Fruit fly (Drosophila melanogaster) whole organism, embryonic: Measurements from ENCODE around the gene CG13024.

ENCODE experiments used
- Atf6 ChIP-seq: fragments of 200-800 bp; sonication (Bioruptor generic); IDR thresholded peaks from 2 replicates; pipeline ENCODE4 v1.3.6; 2022; ENCODE audit warnings: missing biosample characterization, missing genetic modification characterization
- BtbVII ChIP-seq: fragments of 200-800 bp; sonication (Bioruptor generic); optimal IDR thresholded peaks from 3 replicates; lab custom pipeline; 2017; ENCODE audit warnings: missing biosample characterization, mild to moderate bottlenecking, missing genetic modification characterization
- Bteb2 ChIP-seq: fragments of 200-800 bp; sonication (Bioruptor generic); optimal IDR thresholded peaks from 2 replicates; lab custom pipeline; 2016; ENCODE audit warnings: missing biosample characterization, missing genetic modification characterization
- CG10209 ChIP-seq: fragments of 200-800 bp; sonication (Bioruptor generic); optimal IDR thresholded peaks from 3 replicates; lab custom pipeline; 2017; ENCODE audit warnings: missing biosample characterization, mild to moderate bottlenecking, missing genetic modification characterization, missing genetic modification reagents
- CG11456 ChIP-seq: fragments of 200-800 bp; sonication (Bioruptor generic); IDR thresholded peaks from 3 replicates; pipeline ENCODE4 v1.3.6; 2022; ENCODE audit warnings: missing biosample characterization, missing genetic modification characterization
- CG12236 ChIP-seq: fragments of 200-800 bp; sonication (Bioruptor generic); optimal IDR thresholded peaks from 2 replicates; lab custom pipeline; 2016; ENCODE audit warnings: missing biosample characterization, missing genetic modification characterization
- CG14860 ChIP-seq: fragments of 200-800 bp; sonication (Bioruptor generic); IDR thresholded peaks from 3 replicates; pipeline ENCODE4 v1.3.6; 2022; ENCODE audit warnings: missing biosample characterization, missing genetic modification characterization; ENCODE audit not compliant: partially characterized antibody
- CG15073 ChIP-seq: fragments of 200-800 bp; sonication (Bioruptor generic); optimal IDR thresholded peaks from 2 replicates; lab custom pipeline; 2016; ENCODE audit warnings: missing biosample characterization, missing genetic modification characterization
- CG15269 ChIP-seq: fragments of 200-800 bp; sonication (Bioruptor generic); optimal IDR thresholded peaks from 2 replicates; lab custom pipeline; 2018; ENCODE audit warnings: missing biosample characterization, mild to moderate bottlenecking, missing genetic modification characterization, moderate library complexity
- CG30403 ChIP-seq: fragments of 200-800 bp; sonication (Bioruptor generic); optimal IDR thresholded peaks from 3 replicates; lab custom pipeline; 2016; ENCODE audit warnings: missing biosample characterization, missing genetic modification characterization
- CG3838 ChIP-seq: fragments of 200-800 bp; sonication (Bioruptor generic); optimal IDR thresholded peaks from 3 replicates; lab custom pipeline; 2016; ENCODE audit warnings: missing biosample characterization, missing genetic modification characterization
- CG4404 ChIP-seq: fragments of 200-800 bp; sonication (Bioruptor generic); IDR thresholded peaks from 2 replicates; pipeline ENCODE4 v1.3.6; 2022; ENCODE audit warnings: missing biosample characterization, missing genetic modification characterization
- CG4707 ChIP-seq: fragments of 200-800 bp; sonication (Bioruptor generic); optimal IDR thresholded peaks from 2 replicates; lab custom pipeline; 2018; ENCODE audit warnings: missing biosample characterization, mild to moderate bottlenecking, missing genetic modification characterization, moderate library complexity
- CG7372 ChIP-seq: fragments of 200-800 bp; sonication (Bioruptor generic); IDR thresholded peaks from 2 replicates; pipeline ENCODE4 v1.3.6; 2022; ENCODE audit warnings: missing biosample characterization, missing genetic modification characterization
- CG7839 ChIP-seq: fragments of 200-800 bp; sonication (Bioruptor generic); optimal IDR thresholded peaks from 3 replicates; lab custom pipeline; 2018; ENCODE audit warnings: missing biosample characterization, mild to moderate bottlenecking, missing genetic modification characterization, moderate library complexity
- CG9437 ChIP-seq: fragments of 200-800 bp; sonication (Bioruptor generic); optimal IDR thresholded peaks from 2 replicates; lab custom pipeline; 2018; ENCODE audit warnings: missing biosample characterization, mild to moderate bottlenecking, missing genetic modification characterization
- Dad ChIP-seq: fragments of 200-800 bp; sonication (Bioruptor generic); optimal IDR thresholded peaks from 3 replicates; lab custom pipeline; 2016; ENCODE audit warnings: missing biosample characterization, missing genetic modification characterization
- HmgD ChIP-seq: fragments of 200-800 bp; sonication (Bioruptor generic); optimal IDR thresholded peaks from 3 replicates; lab custom pipeline; 2016; ENCODE audit warnings: missing biosample characterization, missing genetic modification characterization
- MBD-R2 ChIP-seq: fragments of 200-800 bp; sonication (Bioruptor generic); IDR thresholded peaks from 2 replicates; pipeline ENCODE4 v1.3.6; 2022; ENCODE audit warnings: missing biosample characterization, missing genetic modification characterization
- Myb ChIP-seq: fragments of 200-800 bp; sonication (Bioruptor generic); optimal IDR thresholded peaks from 2 replicates; lab custom pipeline; 2016; ENCODE audit warnings: missing biosample characterization, missing genetic modification characterization
- Taf1 ChIP-seq: fragments of 200-800 bp; sonication (Bioruptor generic); IDR thresholded peaks from 2 replicates; pipeline ENCODE4 v1.3.6; 2022; ENCODE audit warnings: missing biosample characterization, missing genetic modification characterization
- chm ChIP-seq: fragments of 200-800 bp; sonication (Bioruptor generic); IDR thresholded peaks from 2 replicates; pipeline ENCODE4 v1.3.6; 2022; ENCODE audit warnings: missing biosample characterization, missing genetic modification characterization
- crol ChIP-seq: fragments of 200-800 bp; sonication (Bioruptor generic); IDR thresholded peaks from 2 replicates; pipeline ENCODE4 v1.3.6; 2022; ENCODE audit warnings: missing biosample characterization, missing genetic modification characterization
- fru ChIP-seq: fragments of >200 bp; optimal IDR thresholded peaks from 2 replicates; lab custom pipeline; 2017
- jigr1 ChIP-seq: fragments of 200-800 bp; sonication (Bioruptor generic); IDR thresholded peaks from 3 replicates; pipeline ENCODE4 v1.3.6; 2022; ENCODE audit warnings: missing biosample characterization, missing genetic modification characterization
- p53 ChIP-seq: fragments of 200-800 bp; sonication (Bioruptor generic); optimal IDR thresholded peaks from 2 replicates; lab custom pipeline; 2016; ENCODE audit warnings: missing biosample characterization, missing genetic modification characterization
- pb ChIP-seq: fragments of 200-800 bp; sonication (Bioruptor generic); optimal IDR thresholded peaks from 3 replicates; lab custom pipeline; 2016; ENCODE audit warnings: missing biosample characterization, missing genetic modification characterization
- peb ChIP-seq: fragments of 200-800 bp; sonication (Bioruptor generic); IDR thresholded peaks from 2 replicates; pipeline ENCODE4 v1.3.6; 2022; ENCODE audit warnings: missing biosample characterization, missing genetic modification characterization
- prd ChIP-seq, 3 experiments: fragments of >200 bp in 2 of 3; fragments of 200-800 bp in 1 of 3; sonication (Bioruptor generic) in 1 of 3; optimal IDR thresholded peaks in 2 of 3; IDR thresholded peaks in 1 of 3; 2 replicates in 2 of 3; 3 replicates in 1 of 3; pipeline versions ENCODE4 v1.3.6 to Lab custom; 2017 to 2022; ENCODE audit warnings: missing biosample characterization in 1 of 3, missing genetic modification characterization in 1 of 3
- tup ChIP-seq: fragments of 200-800 bp; sonication (Bioruptor generic); optimal IDR thresholded peaks from 2 replicates; lab custom pipeline; 2016; ENCODE audit warnings: missing biosample characterization, mild to moderate bottlenecking, missing genetic modification characterization, moderate library complexity
- yki ChIP-seq: fragments of >200 bp; optimal IDR thresholded peaks from 3 replicates; lab custom pipeline; 2018

The CG13024 gene

DNA sequence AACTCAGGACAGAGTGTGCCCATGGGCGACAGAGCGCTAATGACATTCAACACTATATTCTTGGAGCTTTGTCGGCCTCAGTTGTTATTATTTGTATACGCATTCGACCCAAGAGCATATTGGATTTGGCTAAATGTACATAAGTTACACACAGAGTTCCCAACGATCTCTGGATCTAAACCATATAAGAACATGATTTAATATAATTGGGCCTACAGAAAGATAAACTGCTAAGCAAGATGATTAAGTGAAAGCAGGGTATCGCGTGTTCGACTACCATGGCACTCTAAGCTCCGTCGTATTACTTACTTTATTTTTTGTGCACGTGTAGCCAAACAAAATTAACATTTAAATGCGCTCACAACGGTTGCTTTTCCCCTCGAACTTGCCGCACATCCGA, 68.6 kb downstream of the CG13024 start (continued):
- peak; percentile 14 for TF ChIP-seq pb
- no peak for TF ChIP-seq CG15073
- no peak for TF ChIP-seq jigr1
- peak; percentile 20 for TF ChIP-seq CG10209 (GFP tag; lab: Kevin White, UChicago)
- no peak for TF ChIP-seq Myb (GFP tag; lab: Kevin White, UChicago)
- peak; percentile 8 for TF ChIP-seq Bteb2 (GFP tag; lab: Kevin White, UChicago)
- no peak for TF ChIP-seq tup (GFP tag; lab: Kevin White, UChicago)
- no peak for TF ChIP-seq CG7372 (GFP tag; lab: Robert Waterston, UW)
- TF ChIP-seq CG30403 (GFP tag; lab: Kevin White, UChicago) = peak; percentile 37
- no peak for TF ChIP-seq p53 (GFP tag; lab: Kevin White, UChicago)
- TF ChIP-seq prd (optimal IDR thresholded peaks at IDR 0.05; lab: Kevin White, UChicago) = no peak
- no peak for TF ChIP-seq prd (GFP tag; IDR thresholded peaks at IDR 0.05; lab: Robert Waterston, UW)
- peak; percentile 48; the same call in 1 of the 2 replicates for TF ChIP-seq chm (GFP tag; lab: Robert Waterston, UW)
- TF ChIP-seq CG11456 = no peak
- no peak for TF ChIP-seq MBD-R2 (GFP tag; lab: Robert Waterston, UW)
- TF ChIP-seq CG12236 (GFP tag; lab: Kevin White, UChicago) = no peak
- no peak for TF ChIP-seq Dad
- no peak for TF ChIP-seq BtbVII (GFP tag; lab: Kevin White, UChicago)
- no peak for TF ChIP-seq CG3838 (GFP tag; lab: Kevin White, UChicago)
- TF ChIP-seq CG4404 (GFP tag; lab: Robert Waterston, UW) = no peak
- peak; percentile 32 for TF ChIP-seq CG15269
- TF ChIP-seq CG14860 (GFP tag; lab: Robert Waterston, UW) = no peak
- TF ChIP-seq Taf1 (GFP tag; lab: Robert Waterston, UW) = no peak
- TF ChIP-seq HmgD (GFP tag; lab: Kevin White, UChicago) = no peak
- TF ChIP-seq yki (lab: Kevin White, UChicago) = no peak
- peak; percentile 52 for TF ChIP-seq CG7839 (tag; lab: Kevin White, UChicago)
- no peak for TF ChIP-seq CG4707 (GFP tag; lab: Kevin White, UChicago)
- no peak for TF ChIP-seq Atf6 (GFP tag; lab: Robert Waterston, UW)
- TF ChIP-seq fru (lab: Kevin White, UChicago) = no peak
- 0 out of 2 replicates have a peak, but pooled peaks have one; percentile 1 for TF ChIP-seq crol (GFP tag; lab: Robert Waterston, UW)
- TF ChIP-seq peb = no peak
- TF ChIP-seq CG9437 (GFP tag; lab: Kevin White, UChicago) = no peak
